Worm (Caenorhabditis elegans) whole organism, late embryonic: ENCODE measurements around the gene bre-3.

Source experiments
- C08G9.2 ChIP-seq: sonication (generic microtip); optimal IDR thresholded peaks from 2 replicates; lab custom pipeline; 2016; ENCODE audit warnings: mild to moderate bottlenecking, missing genetic modification characterization, moderate library complexity, missing compliant biosample characterization
- C38D4.7 ChIP-seq: fragments of 200-800 bp; sonication (Bioruptor generic); optimal IDR thresholded peaks from 2 replicates; lab custom pipeline; 2018; ENCODE audit warnings: mild to moderate bottlenecking, missing genetic modification characterization, moderate library complexity, missing compliant biosample characterization
- K02D7.2 ChIP-seq: sonication (generic microtip); optimal IDR thresholded peaks from 2 replicates; lab custom pipeline; 2017; ENCODE audit warnings: mild to moderate bottlenecking, missing genetic modification characterization, missing compliant biosample characterization
- Y22D7AL.16 ChIP-seq: sonication (generic microtip); optimal IDR thresholded peaks from 2 replicates; lab custom pipeline; 2016; ENCODE audit warnings: missing genetic modification characterization, missing compliant biosample characterization
- ama-1 ChIP-seq: fragments of 150-350 bp; optimal IDR thresholded peaks from 2 replicates; lab custom pipeline; 2014
- ceh-14 ChIP-seq: sonication (generic microtip); optimal IDR thresholded peaks from 2 replicates; lab custom pipeline; 2016; ENCODE audit warnings: missing genotype, missing genetic modification characterization, missing compliant biosample characterization
- ceh-18 ChIP-seq: sonication (generic microtip); optimal IDR thresholded peaks from 2 replicates; lab custom pipeline; 2016; ENCODE audit warnings: missing genetic modification characterization, missing compliant biosample characterization
- ceh-2 ChIP-seq: sonication (generic microtip); optimal IDR thresholded peaks from 2 replicates; lab custom pipeline; 2016; ENCODE audit warnings: missing genotype, missing genetic modification characterization, missing compliant biosample characterization
- ceh-22 ChIP-seq: sonication (generic microtip); optimal IDR thresholded peaks from 2 replicates; lab custom pipeline; 2017; ENCODE audit warnings: missing biosample characterization, missing genetic modification characterization
- ceh-24 ChIP-seq: sonication (generic microtip); optimal IDR thresholded peaks from 2 replicates; lab custom pipeline; 2016; ENCODE audit warnings: mild to moderate bottlenecking, missing genetic modification characterization, missing compliant biosample characterization
- ceh-30 ChIP-seq: fragments of 150-350 bp; optimal IDR thresholded peaks from 2 replicates; lab custom pipeline; 2014; ENCODE audit warnings: missing biosample characterization, missing genetic modification characterization
- ceh-31 ChIP-seq: sonication (generic microtip); optimal IDR thresholded peaks from 2 replicates; lab custom pipeline; 2016; ENCODE audit warnings: missing genetic modification characterization, missing compliant biosample characterization
- ceh-34 ChIP-seq: sonication (generic microtip); optimal IDR thresholded peaks from 2 replicates; lab custom pipeline; 2016; ENCODE audit warnings: mild to moderate bottlenecking, missing genetic modification characterization, missing compliant biosample characterization
- ceh-45 ChIP-seq: fragments of 200-800 bp; sonication (Bioruptor generic); IDR thresholded peaks from 2 replicates; pipeline ENCODE4 v1.3.6; 2022; ENCODE audit warnings: missing genetic modification reagents, missing genetic modification characterization, missing compliant biosample characterization
- ceh-48 ChIP-seq: sonication (generic microtip); optimal IDR thresholded peaks from 2 replicates; lab custom pipeline; 2016; ENCODE audit warnings: missing genetic modification characterization, inconsistent platforms, missing compliant biosample characterization
- ceh-6 ChIP-seq: fragments of 200-800 bp; sonication (Bioruptor generic); optimal IDR thresholded peaks from 2 replicates; lab custom pipeline; 2018; ENCODE audit warnings: mild to moderate bottlenecking, missing genetic modification characterization, missing compliant biosample characterization
- che-1 ChIP-seq: sonication (generic microtip); optimal IDR thresholded peaks from 2 replicates; lab custom pipeline; 2016; ENCODE audit warnings: mild to moderate bottlenecking, missing genetic modification characterization, missing compliant biosample characterization
- dve-1 ChIP-seq: sonication (generic microtip); optimal IDR thresholded peaks from 2 replicates; lab custom pipeline; 2017; ENCODE audit warnings: antibody characterized with exemption, mild to moderate bottlenecking, missing genetic modification characterization, missing compliant biosample characterization
- elt-2 ChIP-seq: sonication (generic microtip); optimal IDR thresholded peaks from 2 replicates; lab custom pipeline; 2016; ENCODE audit warnings: missing genetic modification reagents, missing genetic modification characterization, missing compliant biosample characterization
- elt-4 ChIP-seq: sonication (generic microtip); optimal IDR thresholded peaks from 2 replicates; lab custom pipeline; 2016; ENCODE audit warnings: missing genetic modification characterization, missing compliant biosample characterization
- ets-4 ChIP-seq: sonication (generic microtip); optimal IDR thresholded peaks from 2 replicates; lab custom pipeline; 2016; ENCODE audit warnings: missing genetic modification characterization, missing compliant biosample characterization
- eyg-1 ChIP-seq: sonication (generic microtip); optimal IDR thresholded peaks from 2 replicates; lab custom pipeline; 2016; ENCODE audit warnings: missing genotype, missing genetic modification characterization, missing compliant biosample characterization
- fkh-6 ChIP-seq: sonication (generic microtip); optimal IDR thresholded peaks from 2 replicates; lab custom pipeline; 2016; ENCODE audit warnings: missing genetic modification characterization, missing compliant biosample characterization
- gmeb-2 ChIP-seq: sonication (generic microtip); optimal IDR thresholded peaks from 2 replicates; lab custom pipeline; 2016; ENCODE audit warnings: missing genetic modification characterization, inconsistent platforms, missing compliant biosample characterization
- hlh-13 ChIP-seq: fragments of 200-800 bp; sonication (Bioruptor generic); optimal IDR thresholded peaks from 2 replicates; lab custom pipeline; 2018; ENCODE audit warnings: mild to moderate bottlenecking, missing genetic modification characterization, missing compliant biosample characterization
- hlh-15 ChIP-seq: sonication (generic microtip); optimal IDR thresholded peaks from 2 replicates; lab custom pipeline; 2016; ENCODE audit warnings: missing genetic modification characterization, missing compliant biosample characterization
- hlh-30 ChIP-seq: sonication (generic microtip); optimal IDR thresholded peaks from 2 replicates; lab custom pipeline; 2017; ENCODE audit warnings: antibody characterized with exemption, missing genetic modification characterization, missing compliant biosample characterization; ENCODE audit not compliant: insufficient read depth
- hlh-8 ChIP-seq: sonication (generic microtip); optimal IDR thresholded peaks from 2 replicates; lab custom pipeline; 2016; ENCODE audit warnings: missing genotype, missing genetic modification characterization, missing compliant biosample characterization
- lim-6 ChIP-seq: sonication (generic microtip); optimal IDR thresholded peaks from 2 replicates; lab custom pipeline; 2016; ENCODE audit warnings: missing genetic modification characterization, missing compliant biosample characterization
- lin-11 ChIP-seq: fragments of 200-800 bp; sonication (Bioruptor generic); optimal IDR thresholded peaks from 2 replicates; lab custom pipeline; 2018; ENCODE audit warnings: mild to moderate bottlenecking, missing genetic modification characterization, missing compliant biosample characterization
- madf-2 ChIP-seq: sonication (generic microtip); optimal IDR thresholded peaks from 2 replicates; lab custom pipeline; 2017; ENCODE audit warnings: missing genetic modification characterization, missing compliant biosample characterization
- nhr-11 ChIP-seq: fragments of 150-350 bp; optimal IDR thresholded peaks from 2 replicates; lab custom pipeline; 2014; ENCODE audit warnings: missing biosample characterization, missing genetic modification characterization
- nhr-232 ChIP-seq: sonication (generic microtip); optimal IDR thresholded peaks from 2 replicates; lab custom pipeline; 2016; ENCODE audit warnings: missing genetic modification characterization, missing compliant biosample characterization
- odd-2 ChIP-seq: sonication (generic microtip); optimal IDR thresholded peaks from 2 replicates; lab custom pipeline; 2017; ENCODE audit warnings: antibody characterized with exemption, mild to moderate bottlenecking, missing genetic modification characterization, missing compliant biosample characterization
- pag-3 ChIP-seq: sonication (generic microtip); optimal IDR thresholded peaks from 2 replicates; lab custom pipeline; 2016; ENCODE audit warnings: missing compliant biosample characterization, missing genetic modification characterization, borderline replicate concordance
- pat-9 ChIP-seq: fragments of 200-800 bp; sonication (Bioruptor generic); optimal IDR thresholded peaks from 2 replicates; lab custom pipeline; 2018; ENCODE audit warnings: mild to moderate bottlenecking, missing genetic modification characterization, moderate library complexity, missing compliant biosample characterization
- pax-1 ChIP-seq: fragments of 150-350 bp; optimal IDR thresholded peaks from 2 replicates; lab custom pipeline; 2014; ENCODE audit warnings: missing biosample characterization, missing genetic modification characterization
- pha-2 ChIP-seq: sonication (generic microtip); optimal IDR thresholded peaks from 2 replicates; lab custom pipeline; 2017; ENCODE audit warnings: mild to moderate bottlenecking, missing genetic modification characterization, missing compliant biosample characterization
- pha-4 ChIP-seq: fragments of 150-350 bp; optimal IDR thresholded peaks from 2 replicates; lab custom pipeline; 2018; ENCODE audit warnings: missing biosample characterization, missing genetic modification reagents, missing genetic modification characterization
- pqm-1 ChIP-seq: sonication (generic microtip); optimal IDR thresholded peaks from 2 replicates; lab custom pipeline; 2016; ENCODE audit warnings: missing genetic modification characterization, missing compliant biosample characterization
- pros-1 ChIP-seq: fragments of 150-350 bp; optimal IDR thresholded peaks from 2 replicates; lab custom pipeline; 2014; ENCODE audit warnings: missing biosample characterization, missing genetic modification reagents, missing genetic modification characterization
- rnt-1 ChIP-seq: sonication (generic microtip); optimal IDR thresholded peaks from 2 replicates; lab custom pipeline; 2016; ENCODE audit warnings: missing genetic modification characterization, missing compliant biosample characterization
- sdc-2 ChIP-seq: sonication (generic microtip); optimal IDR thresholded peaks from 2 replicates; lab custom pipeline; 2016; ENCODE audit warnings: missing genotype, missing genetic modification characterization, missing compliant biosample characterization
- sox-2 ChIP-seq: fragments of 200-800 bp; sonication (Bioruptor generic); IDR thresholded peaks from 2 replicates; pipeline ENCODE4 v1.3.6; 2022; ENCODE audit warnings: missing genetic modification reagents, missing genetic modification characterization, missing compliant biosample characterization
- sox-4 ChIP-seq: sonication (generic microtip); optimal IDR thresholded peaks from 2 replicates; lab custom pipeline; 2017; ENCODE audit warnings: mild to moderate bottlenecking, missing genetic modification characterization, inconsistent platforms, missing compliant biosample characterization
- syd-9 ChIP-seq: sonication (generic microtip); optimal IDR thresholded peaks from 2 replicates; lab custom pipeline; 2016; ENCODE audit warnings: mild to moderate bottlenecking, missing genetic modification characterization, moderate library complexity, missing compliant biosample characterization
- unc-3 ChIP-seq, 2 experiments: fragments of 200-800 bp in 1 of 2; sonication (Bioruptor generic) in 1 of 2; sonication (generic microtip) in 1 of 2; conservative IDR thresholded peaks in 1 of 2; optimal IDR thresholded peaks in 1 of 2; 2 replicates each; pipeline versions ENCODE4 v1.3.6 to Lab custom; 2016 to 2022; ENCODE audit warnings: missing compliant biosample characterization in 2 of 2, missing genetic modification characterization in 2 of 2, missing genetic modification reagents in 1 of 2
- unc-42 ChIP-seq: sonication (generic microtip); optimal IDR thresholded peaks from 2 replicates; lab custom pipeline; 2016; ENCODE audit warnings: missing genotype, missing genetic modification characterization, missing compliant biosample characterization
- unc-86 ChIP-seq: sonication (generic microtip); optimal IDR thresholded peaks from 2 replicates; lab custom pipeline; 2016; ENCODE audit warnings: missing genetic modification characterization, missing compliant biosample characterization
- zip-5 ChIP-seq: sonication (generic microtip); optimal IDR thresholded peaks from 2 replicates; lab custom pipeline; 2016; ENCODE audit warnings: missing genetic modification characterization, missing compliant biosample characterization

The bre-3 gene

DNA sequence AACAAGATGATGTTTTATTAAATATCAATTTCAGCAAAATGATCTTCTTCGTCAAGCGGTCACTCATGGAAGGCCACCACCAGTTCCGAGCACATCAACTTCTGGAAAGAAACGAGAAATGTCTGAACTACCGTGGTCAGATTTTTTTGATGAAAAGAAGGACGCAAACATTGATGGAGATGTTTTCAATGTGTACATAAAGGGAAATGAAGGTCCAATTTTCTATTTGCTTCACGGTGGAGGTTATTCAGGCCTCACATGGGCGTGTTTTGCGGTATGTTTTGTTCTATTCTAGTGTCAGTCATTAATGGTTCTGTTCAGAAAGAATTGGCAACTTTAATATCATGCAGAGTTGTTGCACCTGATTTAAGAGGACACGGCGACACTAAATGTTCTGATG lies 19.4 kb downstream of the bre-3 start, which contains the start of gene B0464.6:
B0464.6 (minus strand) TSS at position 101 of the 400 bp plus-strand sequence.
- TF ChIP-seq hlh-15 (no peak), eyg-1 (no peak), C38D4.7 (no peak), unc-42 (no peak), elt-4 (tag; lab: Kevin White, UChicago) (no peak), ceh-22 (tag; lab: Kevin White, UChicago) (no peak), pha-4 (tag; lab: Kevin White, UChicago) (no peak), dve-1 (no peak), hlh-8 (tag; lab: Kevin White, UChicago) (no peak), ama-1 (no peak), hlh-30 (tag; lab: Kevin White, UChicago) (no peak), lin-11 (no peak), ets-4 (tag; lab: Kevin White, UChicago) (no peak)

DNA sequence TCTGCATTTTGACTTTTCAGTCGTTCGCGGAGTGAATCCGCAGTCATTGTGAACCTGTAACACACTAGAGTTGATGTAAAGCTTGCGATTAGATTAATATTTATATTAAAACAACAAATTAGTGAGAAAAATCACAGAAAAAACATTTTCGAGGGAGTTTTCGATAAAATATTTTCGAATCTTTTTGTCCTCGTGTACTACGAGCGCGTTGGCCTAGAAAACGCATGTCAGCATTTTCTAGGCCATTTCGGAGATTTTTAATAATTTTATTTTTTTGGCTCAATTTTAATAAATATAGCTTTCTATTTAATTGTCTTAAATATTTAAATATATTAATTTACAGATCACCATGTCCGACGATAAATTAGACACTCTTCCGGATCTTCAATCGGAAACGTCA lies 19.8 kb downstream of the bre-3 start, which contains the start of gene B0464.9:
B0464.9 (plus strand) TSS at position 344 of the 400 bp plus-strand sequence.
- TF ChIP-seq ceh-48 (no peak), nhr-11 (no peak), ceh-45 (GFP tag; lab: Robert Waterston, UW) (no peak), ama-1 (no peak), C08G9.2 (tag; lab: Kevin White, UChicago) (peak; percentile 76), nhr-232 (tag; lab: Kevin White, UChicago) (no peak), ceh-30 (tag; lab: Kevin White, UChicago) (no peak), hlh-30 (tag; lab: Kevin White, UChicago) (no peak), ceh-14 (tag; lab: Kevin White, UChicago) (peak; percentile 10), ceh-24 (tag; lab: Kevin White, UChicago) (no peak), hlh-15 (no peak), pha-2 (no peak), unc-3 (GFP tag; conservative IDR thresholded peaks at IDR 0.05; lab: Robert Waterston, UW) (no peak), unc-3 (tag; optimal IDR thresholded peaks at IDR 0.05; lab: Kevin White, UChicago) (no peak), gmeb-2 (tag; lab: Kevin White, UChicago) (no peak), K02D7.2 (tag; lab: Kevin White, UChicago) (no peak), lim-6 (no peak), unc-86 (tag; lab: Kevin White, UChicago) (no peak), che-1 (tag; lab: Kevin White, UChicago) (no peak), hlh-8 (tag; lab: Kevin White, UChicago) (peak; percentile 61), unc-42 (no peak), ceh-6 (GFP tag; lab: Kevin White, UChicago) (no peak), odd-2 (tag; lab: Kevin White, UChicago) (no peak), ceh-2 (peak; percentile 59), sox-4 (tag; lab: Kevin White, UChicago) (no peak), ceh-31 (tag; lab: Kevin White, UChicago) (peak; percentile 77), fkh-6 (no peak), rnt-1 (tag; lab: Kevin White, UChicago) (peak; percentile 4), pqm-1 (tag; lab: Kevin White, UChicago) (no peak), elt-2 (peak; percentile 57), pat-9 (tag; lab: Kevin White, UChicago) (no peak), eyg-1 (no peak), Y22D7AL.16 (tag; lab: Kevin White, UChicago) (no peak), syd-9 (tag; lab: Kevin White, UChicago) (no peak), ceh-22 (tag; lab: Kevin White, UChicago) (no peak), C38D4.7 (no peak), sdc-2 (tag; lab: Kevin White, UChicago) (no peak), ceh-18 (tag; lab: Kevin White, UChicago) (no peak), zip-5 (tag; lab: Kevin White, UChicago) (peak; percentile 73), pag-3 (tag; lab: Kevin White, UChicago) (no peak), hlh-13 (GFP tag; lab: Kevin White, UChicago) (no peak), ets-4 (tag; lab: Kevin White, UChicago) (peak; percentile 56), madf-2 (tag; lab: Kevin White, UChicago) (no peak), pax-1 (tag; lab: Kevin White, UChicago) (no peak), pha-4 (tag; lab: Kevin White, UChicago) (no peak), ceh-34 (tag; lab: Kevin White, UChicago) (no peak), sox-2 (GFP tag; lab: Robert Waterston, UW) (no peak), pros-1 (tag; lab: Kevin White, UChicago) (no peak)
